Fruit fly (Drosophila melanogaster): ENCODE results near the gene Hmgcr.

Gene Hmgcr

dm6 chr3R:23721936-23722335 lies 11.2 kb upstream of the Hmgcr start (continued):
- TF ChIP-seq Asciz (GFP tag; optimal IDR thresholded peaks at IDR 0.05) (peak; percentile 2), NFAT (GFP tag; IDR thresholded peaks at IDR 0.05) (peak; percentile 32; the same call in 1 of the 2 replicates), Sox102F (GFP tag; optimal IDR thresholded peaks at IDR 0.05) (peak; percentile 47), MESR4 (GFP tag; optimal IDR thresholded peaks at IDR 0.05) (no peak), Ets97D (GFP tag; optimal IDR thresholded peaks at IDR 0.05) (peak; percentile 2), E2f2 (GFP tag; IDR thresholded peaks at IDR 0.05) (peak; percentile 90), Sry-β (GFP tag; optimal IDR thresholded peaks at IDR 0.05) (no peak), Ptx1 (GFP tag; IDR thresholded peaks at IDR 0.05) (peak; percentile 46; the same call in 1 of the 2 replicates), CG1602 (GFP tag; optimal IDR thresholded peaks at IDR 0.05) (peak; percentile 32), CG3726 (GFP tag; IDR thresholded peaks at IDR 0.05) (no peak), CG6272 (GFP tag; IDR thresholded peaks at IDR 0.05) (no peak), sim (GFP tag; IDR thresholded peaks at IDR 0.05) (no peak), ro (GFP tag; IDR thresholded peaks at IDR 0.05) (no peak), Nf-YA (GFP tag; IDR thresholded peaks at IDR 0.05) (no peak), repo (GFP tag; optimal IDR thresholded peaks at IDR 0.05) (no peak), psq (GFP tag; optimal IDR thresholded peaks at IDR 0.05) (no peak), Antp (GFP tag; optimal IDR thresholded peaks at IDR 0.05) (no peak), CG31365 (tag; optimal IDR thresholded peaks at IDR 0.05) (no peak), twi (tag; optimal IDR thresholded peaks at IDR 0.05) (no peak), Xrp1 (GFP tag; IDR thresholded peaks at IDR 0.05) (no peak), fu2 (GFP tag; optimal IDR thresholded peaks at IDR 0.05) (no peak), CG10565 (GFP tag; optimal IDR thresholded peaks at IDR 0.05) (no peak), CG4617 (GFP tag; optimal IDR thresholded peaks at IDR 0.05; ENCODE audit: borderline replicate concordance) (peak; percentile 7), CG8359 (GFP tag; optimal IDR thresholded peaks at IDR 0.05; ENCODE audit: borderline replicate concordance) (no peak), gce (GFP tag; IDR thresholded peaks at IDR 0.05) (no peak), CG7372 (GFP tag; IDR thresholded peaks at IDR 0.05) (peak; percentile 13; the same call in 1 of the 2 replicates), jing (GFP tag; optimal IDR thresholded peaks at IDR 0.05) (no peak), Sry-δ (GFP tag; optimal IDR thresholded peaks at IDR 0.05) (no peak), CG6765 (GFP tag; optimal IDR thresholded peaks at IDR 0.05) (no peak), exex (tag; optimal IDR thresholded peaks at IDR 0.05) (peak; percentile 41), CG10431 (GFP tag; optimal IDR thresholded peaks at IDR 0.05) (no peak), usp (GFP tag; optimal IDR thresholded peaks at IDR 0.05) (no peak), ato (GFP tag; IDR thresholded peaks at IDR 0.05; ENCODE audit: partially characterized antibody) (no peak), Atf6 (GFP tag; IDR thresholded peaks at IDR 0.05) (no peak), Xbp1 (GFP tag; optimal IDR thresholded peaks at IDR 0.05) (peak; percentile 55), CG1832 (GFP tag; optimal IDR thresholded peaks at IDR 0.05) (no peak), CG4328 (GFP tag; optimal IDR thresholded peaks at IDR 0.05) (no peak), Ravus (GFP tag; IDR thresholded peaks at IDR 0.05) (no peak), Gsc (GFP tag; IDR thresholded peaks at IDR 0.05) (no peak), ara (GFP tag; IDR thresholded peaks at IDR 0.05) (no peak), mirr (GFP tag; optimal IDR thresholded peaks at IDR 0.05) (no peak), CG13287 (GFP tag; IDR thresholded peaks at IDR 0.05; ENCODE audit: partially characterized antibody) (peak; percentile 31; the same call in 1 of the 2 replicates), stwl (tag; optimal IDR thresholded peaks at IDR 0.05) (peak; percentile 77), insv (GFP tag; optimal IDR thresholded peaks at IDR 0.05) (no peak), Fer2 (tag; optimal IDR thresholded peaks at IDR 0.05) (no peak), nmo (GFP tag; optimal IDR thresholded peaks at IDR 0.05) (peak; percentile 50), CG14441 (GFP tag; IDR thresholded peaks at IDR 0.05) (0 out of 2 replicates have a peak, but pooled peaks have one; percentile 6), esg (GFP tag; conservative IDR thresholded peaks at IDR 0.05) (no peak), CG14667 (GFP tag; IDR thresholded peaks at IDR 0.05) (no peak), gsb (GFP tag; IDR thresholded peaks at IDR 0.05) (no peak), inv (GFP tag; IDR thresholded peaks at IDR 0.05; ENCODE audit: partially characterized antibody) (no peak), E2f1 (GFP tag; IDR thresholded peaks at IDR 0.05) (no peak)
